Worm (Caenorhabditis elegans) whole organism, L4/young adult: Measurements from ENCODE around the gene ptp-2.

ENCODE experiments used
- W03F9.2 ChIP-seq: fragments of 150-350 bp; optimal IDR thresholded peaks from 2 replicates; lab custom pipeline; 2014; ENCODE audit warnings: missing biosample characterization, missing genetic modification characterization
- dao-5 ChIP-seq: sonication (generic microtip); optimal IDR thresholded peaks from 2 replicates; lab custom pipeline; 2016; ENCODE audit warnings: missing genotype, missing genetic modification characterization, moderate library complexity, missing compliant biosample characterization
- him-1 ChIP-seq: sonication (generic microtip); optimal IDR thresholded peaks from 2 replicates; lab custom pipeline; 2016; ENCODE audit warnings: missing genotype, missing genetic modification reagents, missing genetic modification characterization, missing compliant biosample characterization

- TF ChIP-seq dao-5 (tag; lab: Kevin White, UChicago) (no peak), him-1 (no peak), W03F9.2 (tag; lab: Kevin White, UChicago) (no peak)
Observed at ce11 chrII:5952214-5952613, 33.8 kb downstream of the ptp-2 start.
